Worm (Caenorhabditis elegans): Measurements from ENCODE around the gene ZK632.14.

- peak; percentile 56 for TF ChIP-seq W03F9.2 (tag; optimal IDR thresholded peaks at IDR 0.05)
- no peak for TF ChIP-seq dao-5 (tag; optimal IDR thresholded peaks at IDR 0.05)
- TF ChIP-seq him-1 (tag; optimal IDR thresholded peaks at IDR 0.05) = no peak
These were observed 5.1 kb upstream of the ZK632.14 start, which contains the start of gene gtap-2 for ce11 chrIII:9808179-9808578.
